Worm (Caenorhabditis elegans) whole organism, young adult: Measurements from ENCODE around the gene R102.11.

ENCODE experiments used
- F57A8.1 ChIP-seq: fragments of 200-800 bp; sonication (Bioruptor generic); optimal IDR thresholded peaks from 2 replicates; lab custom pipeline; 2018; ENCODE audit warnings: mild to moderate bottlenecking, missing genetic modification characterization, moderate library complexity, missing compliant biosample characterization
- ZK185.1 ChIP-seq: sonication (generic microtip); optimal IDR thresholded peaks from 2 replicates; lab custom pipeline; 2016; ENCODE audit warnings: mild to moderate bottlenecking, missing genetic modification characterization, missing compliant biosample characterization; ENCODE audit not compliant: poor library complexity, severe bottlenecking
- aptf-3 ChIP-seq: fragments of 200-800 bp; sonication (Bioruptor generic); IDR thresholded peaks from 2 replicates; pipeline ENCODE4 v1.3.6; 2022; ENCODE audit warnings: missing genetic modification characterization, missing compliant biosample characterization
- him-1 ChIP-seq: sonication (generic microtip); optimal IDR thresholded peaks from 2 replicates; lab custom pipeline; 2016; ENCODE audit warnings: missing genotype, missing genetic modification reagents, missing genetic modification characterization, missing compliant biosample characterization

DNA sequence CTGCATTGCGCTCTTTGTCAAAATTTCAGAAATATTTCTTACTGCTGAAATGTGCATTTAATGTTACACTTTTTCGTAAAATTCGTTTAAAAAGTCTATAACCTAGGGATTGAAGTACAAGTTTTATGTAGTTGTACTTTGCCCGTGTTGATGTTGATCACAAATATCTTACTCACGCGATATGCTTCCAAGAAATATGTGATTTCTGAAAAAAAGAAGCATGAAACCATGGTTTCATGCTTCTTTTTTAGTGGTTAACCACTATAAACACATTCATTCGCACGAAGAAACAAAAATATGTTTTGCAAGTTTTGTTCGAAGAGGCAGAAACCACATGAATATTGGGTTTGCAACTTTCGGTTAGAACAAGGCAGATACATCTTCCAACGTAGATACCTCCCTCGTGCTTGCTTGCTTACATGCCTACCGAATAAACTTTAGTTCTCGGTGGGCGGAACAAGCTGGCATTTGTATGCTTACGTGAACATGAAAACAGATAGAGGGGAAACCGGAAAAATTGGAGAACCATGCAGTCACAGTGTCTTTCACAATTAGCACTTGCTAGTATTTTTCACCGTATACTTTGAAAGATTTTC is 10.5 kb downstream of the R102.11 start, which contains the start of gene R102.3:
- no peak for TF ChIP-seq ZK185.1 (tag; lab: Kevin White, UChicago)
- TF ChIP-seq him-1 (tag; lab: Kevin White, UChicago), result no peak
- no peak for TF ChIP-seq F57A8.1 (GFP tag; lab: Kevin White, UChicago)
- TF ChIP-seq aptf-3 (GFP tag; lab: Robert Waterston, UW), result no peak
